Fruit fly (Drosophila melanogaster) whole organism: ENCODE results near the gene Lrch.

Experiments
- CG8478 ChIP-seq: fragments of >200 bp; optimal IDR thresholded peaks from 2 replicates; lab custom pipeline; 2018; ENCODE audit warnings: inconsistent platforms
- Dll ChIP-seq: fragments of >200 bp; optimal IDR thresholded peaks from 2 replicates; lab custom pipeline; 2017
- EcR ChIP-seq, 2 experiments: fragments of >200 bp; optimal IDR thresholded peaks; 2 replicates each; lab custom pipeline; 2017; ENCODE audit warnings: missing biosample characterization in 2 of 2, missing genetic modification characterization in 2 of 2, missing genetic modification reagents in 2 of 2
- pan ChIP-seq: fragments of >200 bp; optimal IDR thresholded peaks from 2 replicates; lab custom pipeline; 2017
- psq ChIP-seq: fragments of >200 bp; optimal IDR thresholded peaks from 2 replicates; lab custom pipeline; 2017
- usp ChIP-seq: fragments of >200 bp; optimal IDR thresholded peaks from 2 replicates; lab custom pipeline; 2017; ENCODE audit warnings: missing biosample characterization, missing genetic modification characterization, mixed read lengths

The Lrch gene

dm6 chr2L:17381616-17382015 is 2.3 kb downstream of the Lrch start:
- no peak for TF ChIP-seq psq (lab: Kevin White, UChicago)
- no peak for TF ChIP-seq pan
- no peak for TF ChIP-seq EcR (GFP tag; optimal IDR thresholded peaks at IDR 0.05; lab: Kevin White, UChicago)
- no peak for TF ChIP-seq usp (GFP tag; lab: Kevin White, UChicago)
- no peak for TF ChIP-seq CG8478 (lab: Kevin White, UChicago)
- TF ChIP-seq Dll (lab: Kevin White, UChicago): no peak

dm6 chr2L:17381075-17381474 is 2.8 kb downstream of the Lrch start:
- TF ChIP-seq Dll (lab: Kevin White, UChicago): no peak
- no peak for TF ChIP-seq usp (GFP tag; lab: Kevin White, UChicago)
- TF ChIP-seq psq (lab: Kevin White, UChicago): no peak
- no peak for TF ChIP-seq pan
- no peak for TF ChIP-seq CG8478 (lab: Kevin White, UChicago)
- TF ChIP-seq EcR (GFP tag; optimal IDR thresholded peaks at IDR 0.05; lab: Kevin White, UChicago): no peak

dm6 chr2L:17380508-17380907 is 3.4 kb downstream of the Lrch start:
- TF ChIP-seq psq (lab: Kevin White, UChicago): no peak
- TF ChIP-seq usp (GFP tag; lab: Kevin White, UChicago): no peak
- TF ChIP-seq EcR (GFP tag; optimal IDR thresholded peaks at IDR 0.05; lab: Kevin White, UChicago): no peak
- no peak for TF ChIP-seq pan
- no peak for TF ChIP-seq CG8478 (lab: Kevin White, UChicago)
- no peak for TF ChIP-seq Dll (lab: Kevin White, UChicago)

dm6 chr2L:17379844-17380243 is 4.1 kb downstream of the Lrch start:
- TF ChIP-seq usp (GFP tag; lab: Kevin White, UChicago) (no peak), EcR (GFP tag; optimal IDR thresholded peaks at IDR 0.05; lab: Kevin White, UChicago) (no peak), CG8478 (lab: Kevin White, UChicago) (no peak), psq (lab: Kevin White, UChicago) (no peak), Dll (lab: Kevin White, UChicago) (no peak), pan (no peak)

- TF ChIP-seq psq (lab: Kevin White, UChicago): no peak
- no peak for TF ChIP-seq Dll (lab: Kevin White, UChicago)
- no peak for TF ChIP-seq EcR (GFP tag; optimal IDR thresholded peaks at IDR 0.05; lab: Kevin White, UChicago)
- no peak for TF ChIP-seq CG8478 (lab: Kevin White, UChicago)
- no peak for TF ChIP-seq usp (GFP tag; lab: Kevin White, UChicago)
- no peak for TF ChIP-seq pan
These were observed 5.1 kb downstream of the Lrch start for dm6 chr2L:17378767-17379301.

dm6 chr2L:17377818-17378217 is 6.1 kb downstream of the Lrch start:
- TF ChIP-seq CG8478 (lab: Kevin White, UChicago) (no peak), psq (lab: Kevin White, UChicago) (no peak), Dll (lab: Kevin White, UChicago) (no peak), usp (GFP tag; lab: Kevin White, UChicago) (no peak), pan (no peak), EcR (GFP tag; optimal IDR thresholded peaks at IDR 0.05; lab: Kevin White, UChicago) (no peak)

dm6 chr2L:17375955-17376659 is 7.8 kb downstream of the Lrch start:
- no peak for TF ChIP-seq CG8478 (lab: Kevin White, UChicago)

- no peak for TF ChIP-seq CG8478 (lab: Kevin White, UChicago)
- TF ChIP-seq pan: no peak
- no peak for TF ChIP-seq usp (GFP tag; lab: Kevin White, UChicago)
- no peak for TF ChIP-seq psq (lab: Kevin White, UChicago)
- TF ChIP-seq Dll (lab: Kevin White, UChicago): no peak
- TF ChIP-seq EcR (GFP tag; optimal IDR thresholded peaks at IDR 0.05; lab: Kevin White, UChicago): no peak
These were observed 9.1 kb downstream of the Lrch start for dm6 chr2L:17374832-17375231.

- TF ChIP-seq EcR (GFP tag; optimal IDR thresholded peaks at IDR 0.05; lab: Kevin White, UChicago): no peak
- no peak for TF ChIP-seq usp (GFP tag; lab: Kevin White, UChicago)
- TF ChIP-seq psq (lab: Kevin White, UChicago): no peak
- TF ChIP-seq pan: no peak
- TF ChIP-seq Dll (lab: Kevin White, UChicago): no peak
- no peak for TF ChIP-seq CG8478 (lab: Kevin White, UChicago)
These were observed 15.4 kb downstream of the Lrch start for dm6 chr2L:17368503-17368902.

- TF ChIP-seq CG8478 (lab: Kevin White, UChicago) (no peak), usp (GFP tag; lab: Kevin White, UChicago) (no peak), Dll (lab: Kevin White, UChicago) (no peak), psq (lab: Kevin White, UChicago) (no peak)
These were observed 20.7 kb downstream of the Lrch start, which contains the start of gene CG31804 for dm6 chr2L:17363196-17363595. Gene CG31804 (plus strand): TSS chr2L:17363496.

- no peak for TF ChIP-seq psq (lab: Kevin White, UChicago)
- no peak for TF ChIP-seq Dll (lab: Kevin White, UChicago)
- TF ChIP-seq pan: no peak
- TF ChIP-seq CG8478 (lab: Kevin White, UChicago): no peak
- no peak for TF ChIP-seq EcR (GFP tag; optimal IDR thresholded peaks at IDR 0.05; lab: Kevin White, UChicago)
- no peak for TF ChIP-seq usp (GFP tag; lab: Kevin White, UChicago)
These were observed 63.3 kb downstream of the Lrch start, which contains the start of gene CG45691 for dm6 chr2L:17320612-17321011. Gene CG45691 (minus strand): TSS chr2L:17320712.
